Worm (Caenorhabditis elegans) whole organism, mixed stage, embryonic: ENCODE results near the gene srb-3.

Source experiments
- M03D4.4 ChIP-seq: sonication (generic microtip); optimal IDR thresholded peaks from 2 replicates; lab custom pipeline; 2017; ENCODE audit warnings: mild to moderate bottlenecking, missing genetic modification characterization, missing compliant biosample characterization
- bed-3 ChIP-seq: fragments of 200-800 bp; sonication (Bioruptor generic); optimal IDR thresholded peaks from 3 replicates; lab custom pipeline; 2018; ENCODE audit warnings: mild to moderate bottlenecking, missing genetic modification characterization, moderate library complexity, missing compliant biosample characterization
- blmp-1 ChIP-seq: fragments of 150-350 bp; optimal IDR thresholded peaks from 2 replicates; lab custom pipeline; 2014; ENCODE audit warnings: missing biosample characterization, missing genetic modification characterization
- ceh-39 ChIP-seq: fragments of 150-350 bp; optimal IDR thresholded peaks from 2 replicates; lab custom pipeline; 2014; ENCODE audit warnings: missing biosample characterization, missing genetic modification characterization
- ceh-43 ChIP-seq: fragments of 200-800 bp; sonication (Bioruptor generic); optimal IDR thresholded peaks from 2 replicates; lab custom pipeline; 2018; ENCODE audit warnings: mild to moderate bottlenecking, missing genetic modification characterization, moderate library complexity, missing compliant biosample characterization
- ceh-83 ChIP-seq: fragments of 200-800 bp; sonication (Bioruptor generic); optimal IDR thresholded peaks from 2 replicates; lab custom pipeline; 2018; ENCODE audit warnings: mild to moderate bottlenecking, missing genetic modification characterization, missing compliant biosample characterization
- ces-1 ChIP-seq: fragments of 150-350 bp; optimal IDR thresholded peaks from 2 replicates; lab custom pipeline; 2014; ENCODE audit warnings: missing biosample characterization, missing genetic modification reagents, missing genetic modification characterization
- cnd-1 ChIP-seq: fragments of 200-800 bp; sonication (Bioruptor generic); optimal IDR thresholded peaks from 2 replicates; lab custom pipeline; 2018; ENCODE audit warnings: mild to moderate bottlenecking, missing genetic modification characterization, missing compliant biosample characterization
- elt-1 ChIP-seq: sonication (generic microtip); optimal IDR thresholded peaks from 2 replicates; lab custom pipeline; 2017; ENCODE audit warnings: missing genetic modification characterization, mild to moderate bottlenecking, missing compliant biosample characterization, antibody characterized with exemption, moderate library complexity, borderline replicate concordance; ENCODE audit not compliant: insufficient read depth
- elt-3 ChIP-seq: fragments of 150-350 bp; optimal IDR thresholded peaks from 2 replicates; lab custom pipeline; 2014; ENCODE audit warnings: missing biosample characterization, missing genetic modification characterization
- flh-1 ChIP-seq: fragments of 200-800 bp; sonication (Bioruptor generic); optimal IDR thresholded peaks from 2 replicates; lab custom pipeline; 2018; ENCODE audit warnings: mild to moderate bottlenecking, missing genetic modification characterization, moderate library complexity, missing compliant biosample characterization
- ham-2 ChIP-seq: fragments of 200-800 bp; sonication (Bioruptor generic); optimal IDR thresholded peaks from 2 replicates; lab custom pipeline; 2018; ENCODE audit warnings: mild to moderate bottlenecking, missing genetic modification characterization, missing compliant biosample characterization
- hlh-1 ChIP-seq: fragments of 150-350 bp; optimal IDR thresholded peaks from 2 replicates; lab custom pipeline; 2014; ENCODE audit warnings: missing biosample characterization, missing genetic modification reagents, missing genetic modification characterization
- lin-13 ChIP-seq: fragments of 150-350 bp; optimal IDR thresholded peaks from 2 replicates; lab custom pipeline; 2014; ENCODE audit warnings: missing biosample characterization, missing genetic modification characterization
- lin-32 ChIP-seq: fragments of 200-800 bp; sonication (Bioruptor generic); optimal IDR thresholded peaks from 2 replicates; lab custom pipeline; 2018; ENCODE audit warnings: mild to moderate bottlenecking, missing genetic modification characterization, missing compliant biosample characterization
- lsy-2 ChIP-seq: fragments of 150-350 bp; optimal IDR thresholded peaks from 2 replicates; lab custom pipeline; 2014; ENCODE audit warnings: missing biosample characterization, missing genetic modification characterization
- mab-5 ChIP-seq: fragments of 150-350 bp; optimal IDR thresholded peaks from 2 replicates; lab custom pipeline; 2014; ENCODE audit warnings: missing biosample characterization, missing genetic modification characterization
- mep-1 ChIP-seq: fragments of 150-350 bp; optimal IDR thresholded peaks from 2 replicates; lab custom pipeline; 2017; ENCODE audit warnings: missing biosample characterization, missing genetic modification reagents, missing genetic modification characterization, inconsistent platforms
- mls-2 ChIP-seq: sonication (generic microtip); optimal IDR thresholded peaks from 2 replicates; lab custom pipeline; 2016; ENCODE audit warnings: mild to moderate bottlenecking, missing genetic modification characterization, moderate library complexity, missing compliant biosample characterization
- nhr-12 ChIP-seq: fragments of 150-350 bp; optimal IDR thresholded peaks from 2 replicates; lab custom pipeline; 2014; ENCODE audit warnings: missing biosample characterization, missing genetic modification characterization
- nhr-2 ChIP-seq: fragments of 150-350 bp; optimal IDR thresholded peaks from 2 replicates; lab custom pipeline; 2014; ENCODE audit warnings: missing biosample characterization, missing genetic modification characterization
- nhr-237 ChIP-seq: fragments of 150-350 bp; optimal IDR thresholded peaks from 2 replicates; lab custom pipeline; 2014; ENCODE audit warnings: missing biosample characterization, missing genetic modification characterization
- nhr-76 ChIP-seq: sonication (generic microtip); optimal IDR thresholded peaks from 2 replicates; lab custom pipeline; 2017; ENCODE audit warnings: missing biosample characterization, missing genetic modification characterization
- pha-4 ChIP-seq: fragments of 150-350 bp; optimal IDR thresholded peaks from 2 replicates; lab custom pipeline; 2018; ENCODE audit warnings: missing biosample characterization, missing genetic modification reagents, missing genetic modification characterization
- sem-2 ChIP-seq: fragments of 200-800 bp; sonication (Bioruptor generic); optimal IDR thresholded peaks from 2 replicates; lab custom pipeline; 2018; ENCODE audit warnings: mild to moderate bottlenecking, missing genetic modification characterization, missing compliant biosample characterization
- snpc-4 ChIP-seq: fragments of 150-350 bp; optimal IDR thresholded peaks from 2 replicates; lab custom pipeline; 2014; ENCODE audit warnings: missing biosample characterization, missing genetic modification characterization
- tbx-8 ChIP-seq: fragments of 200-800 bp; sonication (Bioruptor generic); optimal IDR thresholded peaks from 2 replicates; lab custom pipeline; 2018; ENCODE audit warnings: mild to moderate bottlenecking, missing genetic modification characterization, moderate library complexity, missing compliant biosample characterization
- unc-39 ChIP-seq: fragments of 150-350 bp; optimal IDR thresholded peaks from 2 replicates; lab custom pipeline; 2014; ENCODE audit warnings: missing biosample characterization, missing genetic modification characterization
- unc-62 ChIP-seq: fragments of 150-350 bp; optimal IDR thresholded peaks from 2 replicates; lab custom pipeline; 2014; ENCODE audit warnings: missing biosample characterization, missing genetic modification reagents, missing genetic modification characterization
- ztf-11 ChIP-seq: fragments of 150-350 bp; optimal IDR thresholded peaks from 2 replicates; lab custom pipeline; 2014; ENCODE audit warnings: missing biosample characterization, missing genetic modification characterization

Gene srb-3

ce11 chrII:5195504-5195903 lies 28.9 kb upstream of the srb-3 start, which contains the start of gene C34F11.5:
Gene C34F11.5 (plus strand): TSS chrII:5195804.
- TF ChIP-seq ceh-39 (tag; lab: Kevin White, UChicago), result no peak

- no peak for TF ChIP-seq ces-1 (GFP tag; lab: Kevin White, UChicago)
- TF ChIP-seq ztf-11 (tag; lab: Kevin White, UChicago), result no peak
- TF ChIP-seq unc-62, result no peak
- TF ChIP-seq ceh-39 (tag; lab: Kevin White, UChicago), result no peak
- TF ChIP-seq unc-39 (tag; lab: Kevin White, UChicago), result no peak
- TF ChIP-seq ham-2, result no peak
Measured at ce11 chrII:5194066-5194465, 27.4 kb upstream of the srb-3 start, which contains the start of gene msp-49. Gene msp-49 (plus strand): TSS chrII:5194366.

- no peak for TF ChIP-seq nhr-76 (tag; lab: Kevin White, UChicago)
- TF ChIP-seq hlh-1 (tag; lab: Kevin White, UChicago), result no peak
- TF ChIP-seq ces-1 (GFP tag; lab: Kevin White, UChicago), result no peak
- no peak for TF ChIP-seq mep-1 (tag; lab: Kevin White, UChicago)
- TF ChIP-seq tbx-8, result no peak
- no peak for TF ChIP-seq nhr-2 (tag; lab: Kevin White, UChicago)
- no peak for TF ChIP-seq mls-2 (tag; lab: Kevin White, UChicago)
- no peak for TF ChIP-seq ham-2
- TF ChIP-seq lin-13, result no peak
- TF ChIP-seq lin-32 (GFP tag; lab: Kevin White, UChicago), result no peak
- TF ChIP-seq nhr-12 (tag; lab: Kevin White, UChicago), result no peak
- TF ChIP-seq elt-1 (tag; lab: Kevin White, UChicago), result no peak
- no peak for TF ChIP-seq unc-39 (tag; lab: Kevin White, UChicago)
- TF ChIP-seq unc-62, result no peak
- TF ChIP-seq elt-3 (tag; lab: Kevin White, UChicago), result no peak
- TF ChIP-seq ceh-83 (GFP tag; lab: Kevin White, UChicago), result no peak
- TF ChIP-seq lsy-2 (tag; lab: Kevin White, UChicago), result no peak
- TF ChIP-seq bed-3 (GFP tag; lab: Kevin White, UChicago), result no peak
- no peak for TF ChIP-seq sem-2 (GFP tag; lab: Kevin White, UChicago)
- TF ChIP-seq ceh-43, result no peak
Measured at ce11 chrII:5191766-5192165, 25.1 kb upstream of the srb-3 start.

ce11 chrII:5187934-5188333 lies 21.3 kb upstream of the srb-3 start:
- TF ChIP-seq elt-3 (tag; lab: Kevin White, UChicago) (no peak), ceh-39 (tag; lab: Kevin White, UChicago) (no peak), elt-1 (tag; lab: Kevin White, UChicago) (no peak), snpc-4 (no peak), pha-4 (tag; lab: Kevin White, UChicago) (no peak), hlh-1 (tag; lab: Kevin White, UChicago) (no peak)

- TF ChIP-seq ceh-39 (tag; lab: Kevin White, UChicago) (no peak), M03D4.4 (tag; lab: Kevin White, UChicago) (no peak), flh-1 (no peak), hlh-1 (tag; lab: Kevin White, UChicago) (no peak), unc-39 (tag; lab: Kevin White, UChicago) (no peak), snpc-4 (no peak), ham-2 (no peak), lsy-2 (tag; lab: Kevin White, UChicago) (no peak), pha-4 (tag; lab: Kevin White, UChicago) (no peak), nhr-237 (no peak), nhr-2 (tag; lab: Kevin White, UChicago) (no peak), cnd-1 (tag; lab: Kevin White, UChicago) (no peak), ceh-83 (GFP tag; lab: Kevin White, UChicago) (no peak), ceh-43 (no peak), tbx-8 (no peak)
Measured at ce11 chrII:5187469-5187868, 20.8 kb upstream of the srb-3 start, which contains the start of gene crh-2. Gene crh-2 (minus strand): TSS chrII:5187569.

ce11 chrII:5186870-5187269 lies 20.2 kb upstream of the srb-3 start:
- TF ChIP-seq nhr-2 (tag; lab: Kevin White, UChicago), result no peak
- TF ChIP-seq hlh-1 (tag; lab: Kevin White, UChicago), result no peak
- no peak for TF ChIP-seq sem-2 (GFP tag; lab: Kevin White, UChicago)
- TF ChIP-seq snpc-4, result no peak
- TF ChIP-seq pha-4 (tag; lab: Kevin White, UChicago), result no peak
- no peak for TF ChIP-seq ceh-43
- TF ChIP-seq ceh-83 (GFP tag; lab: Kevin White, UChicago), result no peak
- no peak for TF ChIP-seq bed-3 (GFP tag; lab: Kevin White, UChicago)
- TF ChIP-seq ham-2, result no peak
- no peak for TF ChIP-seq elt-1 (tag; lab: Kevin White, UChicago)
- TF ChIP-seq nhr-76 (tag; lab: Kevin White, UChicago), result no peak
- no peak for TF ChIP-seq unc-62
- no peak for TF ChIP-seq lin-32 (GFP tag; lab: Kevin White, UChicago)
- TF ChIP-seq blmp-1, result no peak
- no peak for TF ChIP-seq ztf-11 (tag; lab: Kevin White, UChicago)
- no peak for TF ChIP-seq nhr-12 (tag; lab: Kevin White, UChicago)
- TF ChIP-seq cnd-1 (tag; lab: Kevin White, UChicago), result no peak
- TF ChIP-seq mab-5 (tag; lab: Kevin White, UChicago), result no peak
- TF ChIP-seq unc-39 (tag; lab: Kevin White, UChicago), result no peak
- TF ChIP-seq tbx-8, result no peak
